Fruit fly (Drosophila melanogaster): ENCODE data around the gene CG6330.

The CG6330 gene

DNA sequence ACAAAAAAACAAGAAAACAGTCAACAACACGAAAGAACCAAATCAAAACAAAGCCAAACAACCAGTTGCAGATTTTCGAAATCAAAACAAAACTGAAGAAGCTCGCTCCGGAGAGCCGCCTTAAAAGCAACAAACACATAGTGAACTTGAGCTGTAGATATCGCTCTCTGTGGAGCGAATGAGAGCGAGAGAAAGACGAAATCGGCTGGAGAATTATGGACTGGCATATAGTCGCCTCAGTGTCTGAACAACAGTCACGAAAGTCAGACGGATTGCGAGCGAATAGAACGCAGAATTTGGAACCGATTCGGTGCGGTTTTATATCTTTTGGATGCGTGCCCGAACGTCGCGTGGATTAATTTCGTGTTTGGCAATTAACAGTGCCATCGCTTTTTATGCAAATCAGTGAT is 22.0 kb upstream of the CG6330 start:
- TF ChIP-seq Sin3A (optimal IDR thresholded peaks at IDR 0.05), result no peak
- no peak for TF ChIP-seq psq (optimal IDR thresholded peaks at IDR 0.05)
- TF ChIP-seq insv (optimal IDR thresholded peaks at IDR 0.05), result no peak
- no peak for TF ChIP-seq Myc (optimal IDR thresholded peaks at IDR 0.05)
- TF ChIP-seq ttk (optimal IDR thresholded peaks at IDR 0.05), result no peak
- TF ChIP-seq h (optimal IDR thresholded peaks at IDR 0.05), result no peak

DNA sequence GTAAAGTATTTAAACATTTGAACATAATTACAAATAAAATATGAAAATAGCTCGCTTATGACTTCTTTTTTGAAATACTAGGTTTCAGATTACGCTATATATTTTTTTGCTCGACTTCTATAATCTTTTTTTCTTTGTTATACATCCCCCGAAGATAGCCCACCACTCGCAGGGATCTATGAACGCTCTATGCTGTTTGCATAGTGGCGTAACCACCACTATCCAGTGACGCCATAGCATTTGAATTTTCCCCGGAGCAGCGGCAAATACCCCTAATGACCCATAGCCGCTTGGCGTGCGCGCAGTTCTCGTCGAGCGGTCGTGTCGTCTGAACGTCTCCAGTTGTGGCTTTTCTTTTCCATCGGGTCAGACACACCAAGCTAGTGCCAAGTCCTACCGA is 19.9 kb upstream of the CG6330 start, which contains the start of the genes CG14253 and CG46313:
CG14253 (plus strand) TSS at position 301 of the 400 bp plus-strand sequence.
CG46313 (plus strand) TSS at position 301 of the 400 bp plus-strand sequence.
- TF ChIP-seq h (optimal IDR thresholded peaks at IDR 0.05), result no peak

DNA sequence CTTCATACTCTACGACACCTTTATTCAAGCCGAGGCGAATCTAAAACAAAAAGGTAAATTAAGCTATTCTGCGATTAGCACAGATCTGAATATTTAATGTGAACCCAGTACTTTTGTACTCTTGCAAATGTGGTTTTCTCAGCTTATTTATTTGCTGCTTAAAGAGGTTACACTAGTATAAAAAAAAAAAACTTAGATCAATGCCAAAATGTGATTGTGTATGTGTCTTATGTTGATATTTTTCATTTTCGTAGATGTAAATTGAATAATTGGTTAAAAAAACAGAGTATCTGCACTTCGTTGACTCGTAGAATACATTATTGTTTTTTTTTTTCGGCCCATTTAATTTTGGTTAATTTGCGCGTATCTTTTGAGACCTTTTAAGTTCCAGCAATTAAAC is 11.5 kb upstream of the CG6330 start:
- no peak for TF ChIP-seq psq (optimal IDR thresholded peaks at IDR 0.05)

DNA sequence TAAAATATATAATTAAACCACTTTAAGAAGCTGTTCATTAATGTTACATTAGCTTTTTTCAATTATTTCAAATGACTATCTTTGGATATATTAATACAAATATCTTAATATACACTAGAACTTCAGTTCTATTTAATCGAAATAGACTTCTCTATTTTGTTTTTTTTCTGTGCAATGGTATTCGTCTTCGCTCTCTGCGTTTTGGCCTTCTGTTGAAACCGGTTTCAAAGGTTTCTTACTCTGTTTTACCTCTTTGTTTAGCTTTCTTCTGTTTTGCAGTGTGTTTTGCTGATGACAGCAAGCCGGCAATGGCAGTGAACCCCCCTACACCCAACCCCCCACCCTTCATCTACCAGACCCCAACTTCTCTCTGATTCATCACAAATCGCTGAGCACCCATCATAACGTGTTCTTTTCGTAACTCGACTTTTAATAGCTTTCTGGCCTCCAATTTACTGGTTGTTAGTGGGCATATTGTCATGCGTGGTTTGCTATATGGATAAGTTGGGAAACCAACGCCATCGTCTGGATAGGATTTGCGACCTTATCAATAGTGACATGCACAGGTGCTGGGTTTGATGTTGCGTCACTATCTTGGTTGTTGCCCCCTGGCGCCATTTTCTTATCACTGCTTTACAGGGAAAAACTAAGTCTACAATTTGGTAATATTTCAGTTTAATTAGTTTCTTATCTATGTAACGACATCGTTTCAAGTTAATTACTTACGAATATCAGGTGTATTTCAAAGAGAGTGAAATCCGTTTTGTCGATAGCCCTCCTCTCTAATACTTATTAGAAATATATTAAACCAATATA is 10.7 kb upstream of the CG6330 start:
- TF ChIP-seq ttk (optimal IDR thresholded peaks at IDR 0.05), result no peak

DNA sequence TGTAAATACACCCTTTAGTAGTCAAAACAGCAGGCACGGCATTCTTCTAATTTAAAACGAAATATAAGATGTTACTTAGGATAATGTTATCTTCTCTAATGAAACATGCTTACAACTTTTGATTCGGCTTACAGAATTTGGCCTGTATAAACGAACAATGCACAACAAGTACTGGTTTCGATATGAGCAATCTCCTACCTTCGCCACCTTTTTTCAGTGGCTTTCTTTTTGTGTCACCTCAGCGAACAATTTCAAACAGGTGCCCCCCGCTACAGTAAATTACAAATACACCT is 10.0 kb upstream of the CG6330 start:
- TF ChIP-seq h (optimal IDR thresholded peaks at IDR 0.05) (no peak), ttk (optimal IDR thresholded peaks at IDR 0.05) (no peak), Myc (optimal IDR thresholded peaks at IDR 0.05) (no peak), insv (optimal IDR thresholded peaks at IDR 0.05) (no peak), psq (optimal IDR thresholded peaks at IDR 0.05) (no peak), Sin3A (optimal IDR thresholded peaks at IDR 0.05) (no peak)

DNA sequence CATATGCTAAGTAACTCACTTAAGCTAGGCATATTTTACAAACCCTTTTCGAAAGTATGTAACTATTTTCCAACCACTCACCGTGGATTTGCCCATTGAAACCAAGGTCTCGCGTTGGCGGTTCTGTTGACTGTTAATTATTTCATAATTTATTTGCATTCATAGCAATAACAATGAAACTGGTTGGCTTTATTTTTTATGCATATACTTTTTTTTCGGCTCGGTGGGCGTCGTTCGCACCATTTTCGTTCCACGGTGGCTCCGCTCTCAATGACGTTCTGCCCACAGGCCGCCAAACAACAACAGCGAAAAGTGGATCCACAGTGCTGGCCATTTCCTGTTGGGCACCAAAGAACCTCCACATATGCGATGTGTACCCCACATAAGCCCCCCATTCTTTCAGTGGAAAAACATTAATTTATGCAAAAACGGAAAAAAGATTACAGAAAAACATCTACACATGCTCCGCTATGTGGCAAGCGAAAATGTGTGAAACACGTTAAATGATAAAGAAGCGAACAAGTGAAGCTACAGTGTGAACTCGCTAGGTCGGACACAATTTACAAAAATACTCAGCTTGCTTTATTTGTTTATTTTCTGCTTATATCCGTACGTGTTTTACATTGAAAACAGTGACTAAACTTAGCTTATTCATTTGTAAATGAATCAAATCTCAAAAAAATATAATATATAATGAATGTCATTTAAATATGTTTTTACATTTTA is 9.5 kb upstream of the CG6330 start:
- TF ChIP-seq Sin3A (optimal IDR thresholded peaks at IDR 0.05) (no peak), insv (optimal IDR thresholded peaks at IDR 0.05) (no peak), psq (optimal IDR thresholded peaks at IDR 0.05) (no peak), ttk (optimal IDR thresholded peaks at IDR 0.05) (no peak), Myc (optimal IDR thresholded peaks at IDR 0.05) (no peak), h (optimal IDR thresholded peaks at IDR 0.05) (no peak)

DNA sequence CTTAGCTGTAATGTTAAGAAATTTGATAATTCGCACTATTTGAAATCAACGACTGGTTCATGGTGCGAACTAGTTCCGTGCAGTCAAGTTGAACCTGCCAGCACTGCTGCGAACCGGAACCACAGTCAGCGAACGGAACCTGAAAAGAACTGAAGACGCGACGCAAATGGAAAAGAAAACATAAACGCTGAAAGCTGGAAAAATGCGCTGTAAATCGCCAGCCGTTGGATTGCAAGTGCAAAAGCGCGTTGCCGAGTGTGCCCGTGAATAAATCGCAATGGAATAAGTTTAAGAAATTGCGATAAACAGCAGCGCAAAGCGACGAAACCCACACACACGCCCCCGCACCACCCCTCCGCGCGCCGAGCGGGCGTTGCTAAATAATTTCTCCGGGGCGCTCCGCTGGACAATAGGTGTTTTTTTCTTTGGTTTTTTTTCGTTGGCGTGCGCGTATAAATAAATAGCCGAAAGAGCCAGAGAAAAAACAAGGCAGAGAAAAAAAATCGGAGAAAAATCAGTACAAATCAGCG is 8.6 kb upstream of the CG6330 start, which contains the start of gene CG5521:
CG5521 (plus strand) TSS at position 137 of the 530 bp plus-strand sequence.
- no peak for TF ChIP-seq insv (optimal IDR thresholded peaks at IDR 0.05)
- no peak for TF ChIP-seq ttk (optimal IDR thresholded peaks at IDR 0.05)
- TF ChIP-seq h (optimal IDR thresholded peaks at IDR 0.05), result no peak
- no peak for TF ChIP-seq psq (optimal IDR thresholded peaks at IDR 0.05)
- TF ChIP-seq Sin3A (optimal IDR thresholded peaks at IDR 0.05), result no peak
- TF ChIP-seq Myc (optimal IDR thresholded peaks at IDR 0.05), result no peak

DNA sequence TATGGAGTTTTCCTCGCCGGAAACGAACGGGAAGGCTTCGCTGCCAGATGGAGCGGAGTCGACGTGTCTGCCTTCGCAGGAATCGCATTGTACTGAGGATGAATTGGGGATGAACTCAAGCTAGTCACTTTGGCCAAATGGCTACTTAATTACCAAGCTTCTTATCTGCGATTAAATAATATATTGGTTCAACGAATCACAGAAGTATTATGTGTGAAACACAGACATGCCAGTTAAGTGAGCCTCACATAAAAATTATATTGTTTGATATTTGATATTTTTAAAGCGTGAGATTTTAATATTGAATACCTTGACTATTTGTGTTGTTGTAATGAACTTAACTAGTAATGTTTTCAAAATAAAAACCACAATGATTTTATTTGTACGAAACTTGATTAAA is 8.1 kb upstream of the CG6330 start, which contains the start of gene Gr97a:
Gr97a (minus strand) TSS at position 101 of the 400 bp plus-strand sequence.
- TF ChIP-seq h (optimal IDR thresholded peaks at IDR 0.05), result no peak
- no peak for TF ChIP-seq Sin3A (optimal IDR thresholded peaks at IDR 0.05)
- no peak for TF ChIP-seq psq (optimal IDR thresholded peaks at IDR 0.05)
- no peak for TF ChIP-seq insv (optimal IDR thresholded peaks at IDR 0.05)
- TF ChIP-seq Myc (optimal IDR thresholded peaks at IDR 0.05), result no peak
- no peak for TF ChIP-seq ttk (optimal IDR thresholded peaks at IDR 0.05)

DNA sequence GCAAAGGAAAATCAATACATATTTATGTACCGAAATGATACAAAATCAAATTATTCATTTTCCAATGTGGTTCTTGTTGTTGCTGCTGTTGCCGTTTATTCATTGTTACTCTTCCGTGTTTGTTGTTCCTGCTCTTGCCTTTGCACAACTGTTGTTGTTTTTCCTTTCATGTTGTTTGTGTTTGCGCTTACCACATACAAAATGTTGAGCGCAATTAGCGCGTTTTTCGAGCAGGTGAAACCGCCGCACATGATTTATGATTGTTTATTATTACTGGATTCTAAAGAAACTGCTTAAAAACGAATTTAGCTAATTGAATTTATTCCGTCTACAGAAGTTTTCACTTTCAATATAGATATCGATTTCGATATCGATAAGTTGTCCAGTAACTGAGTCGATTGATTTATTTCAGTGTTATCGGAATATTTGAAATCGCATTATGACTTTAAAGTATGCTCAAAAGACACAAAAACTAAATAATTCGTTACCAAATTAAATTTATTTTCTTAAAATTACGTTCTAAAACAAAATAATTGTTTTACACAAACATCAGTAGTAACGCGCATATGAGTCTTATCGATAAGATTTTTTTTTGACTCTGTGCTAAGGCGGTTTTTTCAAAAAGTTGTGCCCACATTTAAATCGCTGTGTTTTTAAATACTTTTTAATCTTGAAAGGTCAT is 6.3 kb upstream of the CG6330 start, which contains the start of gene Tsp97E:
Tsp97E (minus strand) TSS at position 366 of the 682 bp plus-strand sequence.
- TF ChIP-seq insv (optimal IDR thresholded peaks at IDR 0.05) (no peak), h (optimal IDR thresholded peaks at IDR 0.05) (no peak), psq (optimal IDR thresholded peaks at IDR 0.05) (no peak), Myc (optimal IDR thresholded peaks at IDR 0.05) (no peak), Sin3A (optimal IDR thresholded peaks at IDR 0.05) (no peak), ttk (optimal IDR thresholded peaks at IDR 0.05) (no peak)

DNA sequence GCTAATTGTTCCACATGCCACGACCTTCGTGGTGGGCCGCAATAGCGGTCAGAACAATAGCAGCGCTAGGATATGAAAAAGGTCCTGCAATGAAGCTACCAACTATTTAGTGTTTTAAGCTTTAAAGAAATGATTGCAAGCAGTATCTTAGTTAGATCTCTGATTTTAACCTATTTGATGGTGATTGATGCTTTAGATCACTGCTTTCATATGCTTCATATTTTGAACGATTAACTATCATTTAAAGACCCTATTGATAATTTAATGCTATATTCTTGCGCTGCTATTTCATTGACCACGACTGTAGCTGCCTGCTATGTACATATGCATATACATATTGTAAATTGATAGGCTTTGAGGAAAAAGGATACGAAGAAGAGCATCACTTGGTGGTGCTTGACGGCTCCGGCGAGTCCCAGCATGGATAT is 5.5 kb upstream of the CG6330 start:
- no peak for TF ChIP-seq ttk (optimal IDR thresholded peaks at IDR 0.05)
- no peak for TF ChIP-seq Sin3A (optimal IDR thresholded peaks at IDR 0.05)
- TF ChIP-seq Myc (optimal IDR thresholded peaks at IDR 0.05), result no peak
- TF ChIP-seq insv (optimal IDR thresholded peaks at IDR 0.05), result no peak
- TF ChIP-seq psq (optimal IDR thresholded peaks at IDR 0.05), result no peak
- TF ChIP-seq h (optimal IDR thresholded peaks at IDR 0.05), result no peak

DNA sequence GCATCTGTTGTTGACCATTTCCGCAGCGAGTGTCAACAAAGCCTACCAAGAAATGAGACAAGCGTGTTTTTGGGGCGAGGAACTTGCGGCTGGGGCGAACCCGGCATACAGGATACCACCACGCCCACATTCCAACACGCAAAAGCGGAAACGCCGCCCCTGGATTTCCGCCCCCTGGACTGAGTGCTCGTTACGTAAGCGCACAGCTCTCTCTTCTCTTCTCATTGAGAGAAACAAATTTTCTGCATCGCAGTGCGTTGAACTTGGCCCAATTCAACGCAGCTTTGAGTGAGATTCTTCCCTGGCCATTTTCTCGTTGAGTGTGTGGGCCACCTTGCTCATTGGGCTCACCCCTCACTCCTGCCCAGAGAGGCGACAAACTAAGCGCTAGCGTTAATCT is 2.2 kb upstream of the CG6330 start:
- TF ChIP-seq psq (optimal IDR thresholded peaks at IDR 0.05), result no peak
- no peak for TF ChIP-seq h (optimal IDR thresholded peaks at IDR 0.05)
- TF ChIP-seq Myc (optimal IDR thresholded peaks at IDR 0.05), result no peak
- TF ChIP-seq ttk (optimal IDR thresholded peaks at IDR 0.05), result no peak
- no peak for TF ChIP-seq Sin3A (optimal IDR thresholded peaks at IDR 0.05)
- TF ChIP-seq insv (optimal IDR thresholded peaks at IDR 0.05), result no peak

DNA sequence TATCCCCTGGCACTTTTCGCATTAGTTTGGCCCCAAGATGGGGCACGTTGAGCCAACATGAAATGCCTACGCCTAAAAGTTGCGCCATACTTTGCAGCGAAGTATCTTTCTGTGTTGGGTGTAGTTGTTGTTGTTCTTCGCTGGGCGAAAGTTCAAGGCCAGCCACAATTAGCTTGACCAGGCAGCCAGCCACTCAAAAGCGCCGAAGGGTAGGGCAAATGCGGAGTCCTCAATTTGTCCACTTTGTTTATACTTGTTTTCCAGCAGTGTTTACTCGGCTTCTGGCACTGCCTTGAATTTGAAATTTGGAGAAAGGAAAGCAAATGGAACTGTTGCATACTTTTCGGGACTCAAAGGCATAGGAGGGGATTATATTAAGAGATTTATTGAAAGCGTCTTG is 1.2 kb downstream of the CG6330 start:
- TF ChIP-seq ttk (optimal IDR thresholded peaks at IDR 0.05) (no peak), psq (optimal IDR thresholded peaks at IDR 0.05) (no peak), Sin3A (optimal IDR thresholded peaks at IDR 0.05) (no peak), insv (optimal IDR thresholded peaks at IDR 0.05) (no peak), h (optimal IDR thresholded peaks at IDR 0.05) (no peak), Myc (optimal IDR thresholded peaks at IDR 0.05) (no peak)

Data from Kc167 (cell line).